Fruit fly (Drosophila melanogaster) whole organism, embryonic: Measurements from ENCODE around the gene bmm.

Experiments used
- Atf3 ChIP-seq: fragments of 200-800 bp; sonication (Bioruptor generic); optimal IDR thresholded peaks from 3 replicates; lab custom pipeline; 2016; ENCODE audit warnings: missing biosample characterization, missing genetic modification characterization
- CG12219 ChIP-seq: fragments of 200-800 bp; sonication (Bioruptor generic); optimal IDR thresholded peaks from 3 replicates; lab custom pipeline; 2018; ENCODE audit warnings: missing biosample characterization, mild to moderate bottlenecking, missing genetic modification characterization
- CG13287 ChIP-seq: fragments of 200-800 bp; sonication (Bioruptor generic); IDR thresholded peaks from 2 replicates; pipeline ENCODE4 v1.3.6; 2022; ENCODE audit warnings: missing biosample characterization, missing genetic modification characterization; ENCODE audit not compliant: partially characterized antibody
- CG13424 ChIP-seq: fragments of 200-800 bp; sonication (Bioruptor generic); optimal IDR thresholded peaks from 2 replicates; lab custom pipeline; 2019; ENCODE audit warnings: missing biosample characterization, mild to moderate bottlenecking, missing genetic modification characterization, moderate library complexity
- CG17829 ChIP-seq: fragments of 200-800 bp; optimal IDR thresholded peaks from 2 replicates; lab custom pipeline; 2019; ENCODE audit warnings: missing biosample characterization, mild to moderate bottlenecking, missing genetic modification characterization, moderate library complexity
- CG18011 ChIP-seq: fragments of 200-800 bp; sonication (Bioruptor generic); optimal IDR thresholded peaks from 2 replicates; lab custom pipeline; 2017; ENCODE audit warnings: missing biosample characterization, missing genetic modification characterization, mild to moderate bottlenecking, moderate library complexity, missing genotype
- CG30431 ChIP-seq: fragments of 200-800 bp; sonication (Bioruptor generic); optimal IDR thresholded peaks from 2 replicates; lab custom pipeline; 2017; ENCODE audit warnings: missing biosample characterization, missing genetic modification characterization
- CG32767 ChIP-seq: fragments of 200-800 bp; sonication (Bioruptor generic); IDR thresholded peaks from 2 replicates; pipeline ENCODE4 v1.3.6; 2022; ENCODE audit warnings: missing biosample characterization, missing genetic modification characterization
- CG4328 ChIP-seq: fragments of 200-800 bp; sonication (Bioruptor generic); optimal IDR thresholded peaks from 3 replicates; lab custom pipeline; 2017; ENCODE audit warnings: missing biosample characterization, missing genetic modification reagents, missing genetic modification characterization
- CG4820 ChIP-seq: fragments of 200-800 bp; sonication (Bioruptor generic); optimal IDR thresholded peaks from 3 replicates; lab custom pipeline; 2016; ENCODE audit warnings: missing biosample characterization, missing genetic modification characterization
- CG6254 ChIP-seq: fragments of 200-800 bp; sonication (Bioruptor generic); optimal IDR thresholded peaks from 3 replicates; lab custom pipeline; 2017; ENCODE audit warnings: mild to moderate bottlenecking, missing biosample characterization, missing genetic modification reagents, missing genetic modification characterization
- CG6813 ChIP-seq: fragments of 200-800 bp; sonication (Bioruptor generic); optimal IDR thresholded peaks from 2 replicates; lab custom pipeline; 2017; ENCODE audit warnings: missing biosample characterization, missing genetic modification characterization, mild to moderate bottlenecking, moderate library complexity, missing genetic modification reagents
- CG7357 ChIP-seq: fragments of 200-800 bp; sonication (Bioruptor generic); IDR thresholded peaks from 3 replicates; pipeline ENCODE4 v1.3.6; 2022; ENCODE audit warnings: missing biosample characterization, missing genetic modification characterization
- CG7556 ChIP-seq: fragments of 200-800 bp; sonication (Bioruptor generic); optimal IDR thresholded peaks from 2 replicates; lab custom pipeline; 2017; ENCODE audit warnings: missing biosample characterization, mild to moderate bottlenecking, missing genetic modification characterization
- CG7839 ChIP-seq: fragments of 200-800 bp; sonication (Bioruptor generic); optimal IDR thresholded peaks from 3 replicates; lab custom pipeline; 2018; ENCODE audit warnings: missing biosample characterization, mild to moderate bottlenecking, missing genetic modification characterization, moderate library complexity
- CG8281 ChIP-seq: fragments of 200-800 bp; sonication (Bioruptor generic); optimal IDR thresholded peaks from 2 replicates; lab custom pipeline; 2018; ENCODE audit warnings: missing biosample characterization, mild to moderate bottlenecking, missing genetic modification characterization, moderate library complexity
- CG8478 ChIP-seq: fragments of >200 bp; optimal IDR thresholded peaks from 2 replicates; lab custom pipeline; 2018
- CoRest ChIP-seq: fragments of 200-800 bp; sonication (Bioruptor generic); optimal IDR thresholded peaks from 3 replicates; lab custom pipeline; 2018; ENCODE audit warnings: missing biosample characterization, mild to moderate bottlenecking, missing genetic modification characterization, moderate library complexity
- D19A ChIP-seq: fragments of 200-800 bp; optimal IDR thresholded peaks from 3 replicates; lab custom pipeline; 2019; ENCODE audit warnings: missing biosample characterization, mild to moderate bottlenecking, missing genetic modification characterization, moderate library complexity
- E2f1 ChIP-seq: fragments of 200-800 bp; sonication (Bioruptor generic); IDR thresholded peaks from 2 replicates; pipeline ENCODE4 v1.3.6; 2022; ENCODE audit warnings: missing biosample characterization, missing genetic modification characterization
- GATAe ChIP-seq: fragments of 200-800 bp; sonication (Bioruptor generic); conservative IDR thresholded peaks from 2 replicates; pipeline ENCODE4 v1.3.6; 2022; ENCODE audit warnings: missing biosample characterization, missing genetic modification characterization
- H2.0 ChIP-seq: fragments of 200-800 bp; sonication (Bioruptor generic); IDR thresholded peaks from 2 replicates; pipeline ENCODE4 v1.3.6; 2022; ENCODE audit warnings: missing biosample characterization, missing genetic modification characterization
- HHEX ChIP-seq: fragments of 200-800 bp; sonication (Bioruptor generic); optimal IDR thresholded peaks from 3 replicates; lab custom pipeline; 2017; ENCODE audit warnings: missing biosample characterization, mild to moderate bottlenecking, missing genetic modification characterization, missing genetic modification reagents
- Hmx ChIP-seq: fragments of 200-800 bp; sonication (Bioruptor generic); optimal IDR thresholded peaks from 2 replicates; lab custom pipeline; 2016; ENCODE audit warnings: missing biosample characterization, missing genetic modification characterization
- Lpt ChIP-seq: fragments of >200 bp; optimal IDR thresholded peaks from 2 replicates; lab custom pipeline; 2018; ENCODE audit warnings: missing biosample characterization, missing genetic modification characterization
- Max ChIP-seq: fragments of 200-800 bp; sonication (Bioruptor generic); optimal IDR thresholded peaks from 2 replicates; lab custom pipeline; 2016; ENCODE audit warnings: missing biosample characterization, mild to moderate bottlenecking, missing genetic modification characterization
- Mrtf ChIP-seq: fragments of 200-800 bp; sonication (Bioruptor generic); IDR thresholded peaks from 3 replicates; pipeline ENCODE4 v1.3.6; 2022; ENCODE audit warnings: missing biosample characterization, missing genetic modification characterization
- NC2β ChIP-seq: fragments of 200-800 bp; sonication (Bioruptor generic); optimal IDR thresholded peaks from 2 replicates; lab custom pipeline; 2016; ENCODE audit warnings: missing biosample characterization, missing genetic modification characterization
- Sox102F ChIP-seq: fragments of 200-800 bp; sonication (Bioruptor generic); optimal IDR thresholded peaks from 2 replicates; lab custom pipeline; 2018; ENCODE audit warnings: missing biosample characterization, mild to moderate bottlenecking, missing genetic modification characterization, moderate library complexity
- Stat92E ChIP-seq, 3 experiments: fragments of >200 bp in 2 of 3; fragments of 200-800 bp in 1 of 3; sonication (Bioruptor generic) in 1 of 3; optimal IDR thresholded peaks; 2 replicates each; lab custom pipeline; 2017 to 2019; ENCODE audit warnings: missing biosample characterization in 3 of 3, missing genetic modification characterization in 3 of 3, mild to moderate bottlenecking in 1 of 3, moderate library complexity in 1 of 3
- ash1 ChIP-seq: fragments of 200-800 bp; sonication (Bioruptor generic); optimal IDR thresholded peaks from 2 replicates; lab custom pipeline; 2018; ENCODE audit warnings: missing biosample characterization, mild to moderate bottlenecking, missing genetic modification characterization
- btn ChIP-seq: fragments of 200-800 bp; sonication (Bioruptor generic); optimal IDR thresholded peaks from 2 replicates; lab custom pipeline; 2016; ENCODE audit warnings: missing biosample characterization, missing genetic modification characterization
- cato ChIP-seq: fragments of 200-800 bp; sonication (Bioruptor generic); optimal IDR thresholded peaks from 2 replicates; lab custom pipeline; 2016; ENCODE audit warnings: missing biosample characterization, missing genetic modification characterization, borderline replicate concordance
- exex ChIP-seq: fragments of 200-800 bp; sonication (Bioruptor generic); optimal IDR thresholded peaks from 4 replicates; lab custom pipeline; 2018; ENCODE audit warnings: missing biosample characterization, mild to moderate bottlenecking, missing genetic modification characterization, moderate library complexity
- fd3F ChIP-seq: fragments of 200-800 bp; sonication (Bioruptor generic); optimal IDR thresholded peaks from 2 replicates; lab custom pipeline; 2018; ENCODE audit warnings: missing biosample characterization, mild to moderate bottlenecking, missing genetic modification characterization, moderate library complexity
- gcm ChIP-seq: fragments of 200-800 bp; sonication (Bioruptor generic); optimal IDR thresholded peaks from 2 replicates; lab custom pipeline; 2019; ENCODE audit warnings: missing biosample characterization, mild to moderate bottlenecking, missing genetic modification characterization, moderate library complexity
- gcm2 ChIP-seq: fragments of 200-800 bp; sonication (Bioruptor generic); optimal IDR thresholded peaks from 2 replicates; lab custom pipeline; 2016; ENCODE audit warnings: missing biosample characterization, missing genetic modification characterization
- gem ChIP-seq: fragments of 200-800 bp; sonication (Bioruptor generic); optimal IDR thresholded peaks from 2 replicates; lab custom pipeline; 2019; ENCODE audit warnings: missing biosample characterization, mild to moderate bottlenecking, missing genetic modification characterization, moderate library complexity
- jing ChIP-seq: fragments of 200-800 bp; sonication (Bioruptor generic); optimal IDR thresholded peaks from 2 replicates; lab custom pipeline; 2018; ENCODE audit warnings: missing biosample characterization, mild to moderate bottlenecking, missing genetic modification characterization
- kah ChIP-seq: fragments of 200-800 bp; sonication (Bioruptor generic); optimal IDR thresholded peaks from 2 replicates; lab custom pipeline; 2018; ENCODE audit warnings: missing biosample characterization, mild to moderate bottlenecking, missing genetic modification characterization
- maf-S ChIP-seq: fragments of 200-800 bp; sonication (Bioruptor generic); optimal IDR thresholded peaks from 2 replicates; lab custom pipeline; 2016; ENCODE audit warnings: missing biosample characterization, missing genetic modification characterization
- nerfin-1 ChIP-seq: fragments of 200-800 bp; sonication (Bioruptor generic); optimal IDR thresholded peaks from 3 replicates; lab custom pipeline; 2019; ENCODE audit warnings: missing biosample characterization, mild to moderate bottlenecking, missing genetic modification characterization, moderate library complexity
- phol ChIP-seq: fragments of 200-800 bp; sonication (Bioruptor generic); optimal IDR thresholded peaks from 3 replicates; lab custom pipeline; 2018; ENCODE audit warnings: missing biosample characterization, mild to moderate bottlenecking, missing genetic modification characterization, moderate library complexity
- sc ChIP-seq, 3 experiments: fragments of >200 bp in 2 of 3; fragments of 200-800 bp in 1 of 3; sonication (Bioruptor generic) in 1 of 3; optimal IDR thresholded peaks; 2 replicates in 2 of 3; 3 replicates in 1 of 3; lab custom pipeline; 2017; ENCODE audit warnings: mild to moderate bottlenecking in 1 of 3, missing biosample characterization in 1 of 3, missing genetic modification characterization in 1 of 3, missing genetic modification reagents in 1 of 3
- sens-2 ChIP-seq: fragments of 200-800 bp; sonication (Bioruptor generic); IDR thresholded peaks from 2 replicates; pipeline ENCODE4 v1.3.6; 2022; ENCODE audit warnings: missing biosample characterization, missing genetic modification characterization
- stwl ChIP-seq: fragments of 200-800 bp; sonication (Bioruptor generic); optimal IDR thresholded peaks from 3 replicates; lab custom pipeline; 2018; ENCODE audit warnings: missing biosample characterization, mild to moderate bottlenecking, missing genetic modification characterization, moderate library complexity
- trh ChIP-seq: fragments of 200-800 bp; sonication (Bioruptor generic); optimal IDR thresholded peaks from 2 replicates; lab custom pipeline; 2016; ENCODE audit warnings: missing biosample characterization, missing genetic modification characterization
- twi ChIP-seq: fragments of 200-800 bp; optimal IDR thresholded peaks from 2 replicates; lab custom pipeline; 2019; ENCODE audit warnings: missing biosample characterization, mild to moderate bottlenecking, missing genetic modification characterization, moderate library complexity

bmm gene

dm6 chr3L:14759984-14760626 is 26.1 kb downstream of the bmm start (continued):
- peak; percentile 30 for TF ChIP-seq CG18011 (GFP tag; lab: Kevin White, UChicago)
- TF ChIP-seq CG7556 (GFP tag; lab: Kevin White, UChicago) = peak; percentile 47
- peak; percentile 73 for TF ChIP-seq Mrtf (GFP tag; lab: Robert Waterston, UW)
- TF ChIP-seq CG30431 (GFP tag; lab: Kevin White, UChicago) = peak; percentile 65
- no peak for TF ChIP-seq CG32767 (GFP tag; lab: Robert Waterston, UW)
- no peak for TF ChIP-seq exex (tag; lab: Kevin White, UChicago)
- TF ChIP-seq btn (GFP tag; lab: Kevin White, UChicago) = no peak
- TF ChIP-seq stwl (tag; lab: Kevin White, UChicago) = no peak
- no peak for TF ChIP-seq Stat92E (GFP tag; optimal IDR thresholded peaks at IDR 0.05; lab: Kevin White, UChicago)
- TF ChIP-seq gem (tag; lab: Kevin White, UChicago) = peak; percentile 88
- TF ChIP-seq CG7839 (tag; lab: Kevin White, UChicago) = peak; percentile 76
- peak; percentile 58 for TF ChIP-seq gcm (GFP tag; lab: Kevin White, UChicago)
- no peak for TF ChIP-seq twi (tag; lab: Kevin White, UChicago)
- peak; percentile 47 for TF ChIP-seq jing (GFP tag; lab: Kevin White, UChicago)
- no peak for TF ChIP-seq cato (GFP tag; lab: Kevin White, UChicago)
- no peak for TF ChIP-seq CG8478
- TF ChIP-seq CG13424 (tag; lab: Kevin White, UChicago) = peak; percentile 74
- TF ChIP-seq sc (optimal IDR thresholded peaks at IDR 0.05; lab: Kevin White, UChicago) = no peak
- peak; percentile 46 for TF ChIP-seq sc (GFP tag; optimal IDR thresholded peaks at IDR 0.05; lab: Kevin White, UChicago)
- TF ChIP-seq ash1 (GFP tag; lab: Kevin White, UChicago) = no peak
- peak; percentile 25 for TF ChIP-seq kah
- peak; percentile 81 for TF ChIP-seq Sox102F (GFP tag; lab: Kevin White, UChicago)
- TF ChIP-seq Hmx (GFP tag; lab: Kevin White, UChicago) = peak; percentile 21
- peak; percentile 54 for TF ChIP-seq gcm2
- TF ChIP-seq CG12219 (GFP tag; lab: Kevin White, UChicago) = peak; percentile 48
- peak; percentile 49 for TF ChIP-seq CG4820 (GFP tag; lab: Kevin White, UChicago)
- TF ChIP-seq nerfin-1 = peak; percentile 22
- peak; percentile 7 for TF ChIP-seq D19A (tag; lab: Kevin White, UChicago)
- no peak for TF ChIP-seq Lpt (GFP tag; lab: Kevin White, UChicago)
- peak; percentile 53 for TF ChIP-seq NC2β (GFP tag; lab: Kevin White, UChicago)
- TF ChIP-seq CG13287 (GFP tag; lab: Robert Waterston, UW) = peak; percentile 28; the same call in 1 of the 2 replicates
- peak; percentile 48 for TF ChIP-seq Max (GFP tag; lab: Kevin White, UChicago)
- peak; percentile 72 for TF ChIP-seq phol (tag; lab: Kevin White, UChicago)
- peak; percentile 23 for TF ChIP-seq CG8281 (tag; lab: Kevin White, UChicago)
- TF ChIP-seq CG17829 (tag; lab: Kevin White, UChicago) = peak; percentile 38
- peak; percentile 55 for TF ChIP-seq maf-S (GFP tag; lab: Kevin White, UChicago)
- TF ChIP-seq sens-2 (GFP tag; lab: Robert Waterston, UW) = no peak
- TF ChIP-seq GATAe (GFP tag; lab: Robert Waterston, UW) = no peak
- TF ChIP-seq CG6254 = peak; percentile 56
- TF ChIP-seq fd3F (GFP tag; lab: Kevin White, UChicago) = peak; percentile 61
- peak; percentile 69 for TF ChIP-seq E2f1 (GFP tag; lab: Robert Waterston, UW)
- no peak for TF ChIP-seq CG4328 (GFP tag; lab: Kevin White, UChicago)
- TF ChIP-seq CoRest (tag; lab: Kevin White, UChicago) = peak; percentile 64
- peak; percentile 55; the same call in 1 of the 2 replicates for TF ChIP-seq H2.0
- TF ChIP-seq trh (GFP tag; lab: Kevin White, UChicago) = peak; percentile 14
- no peak; the same call in 2 of the 3 replicates for TF ChIP-seq CG7357 (GFP tag; lab: Robert Waterston, UW)
- no peak for TF ChIP-seq CG6813 (GFP tag; lab: Kevin White, UChicago)
- TF ChIP-seq Atf3 (GFP tag; lab: Kevin White, UChicago) = peak; percentile 44
- no peak for TF ChIP-seq HHEX (GFP tag; lab: Kevin White, UChicago)
